Worm (Caenorhabditis elegans) whole organism, L3 larva: Measurements from ENCODE around the gene EEED8.2.

Source experiments
- R02D3.7 ChIP-seq: fragments of 150-350 bp; optimal IDR thresholded peaks from 2 replicates; lab custom pipeline; 2014; ENCODE audit warnings: missing biosample characterization, missing genetic modification characterization
- ama-1 ChIP-seq: fragments of 150-350 bp; optimal IDR thresholded peaks from 2 replicates; lab custom pipeline; 2018
- ceh-28 ChIP-seq: fragments of 150-350 bp; optimal IDR thresholded peaks from 2 replicates; lab custom pipeline; 2014; ENCODE audit warnings: missing biosample characterization, missing genetic modification reagents, missing genetic modification characterization
- daf-12 ChIP-seq: fragments of 150-350 bp; optimal IDR thresholded peaks from 2 replicates; lab custom pipeline; 2014; ENCODE audit warnings: missing biosample characterization, missing genetic modification reagents, missing genetic modification characterization
- egl-27 ChIP-seq: sonication (generic microtip); optimal IDR thresholded peaks from 4 replicates; lab custom pipeline; 2017; ENCODE audit warnings: missing biosample characterization, missing genetic modification reagents, missing genetic modification characterization
- egl-5 ChIP-seq: fragments of 150-350 bp; optimal IDR thresholded peaks from 2 replicates; lab custom pipeline; 2017; ENCODE audit warnings: missing biosample characterization, missing genetic modification reagents, missing genetic modification characterization, inconsistent platforms
- elt-2 ChIP-seq: sonication (generic microtip); optimal IDR thresholded peaks from 2 replicates; lab custom pipeline; 2016; ENCODE audit warnings: missing genetic modification reagents, mild to moderate bottlenecking, missing genetic modification characterization, missing compliant biosample characterization
- elt-3 ChIP-seq, 3 experiments: fragments of 150-350 bp in 1 of 3; sonication (generic microtip) in 2 of 3; optimal IDR thresholded peaks; 2 replicates in 2 of 3; 4 replicates in 1 of 3; lab custom pipeline; 2014 to 2017; ENCODE audit warnings: missing biosample characterization in 3 of 3, missing genetic modification characterization in 3 of 3
- fos-1 ChIP-seq: fragments of 150-350 bp; optimal IDR thresholded peaks from 2 replicates; lab custom pipeline; 2014; ENCODE audit warnings: missing biosample characterization, missing genetic modification characterization
- hmg-11 ChIP-seq: sonication (generic microtip); optimal IDR thresholded peaks from 2 replicates; lab custom pipeline; 2016; ENCODE audit warnings: missing genetic modification characterization, missing compliant biosample characterization
- jun-1 ChIP-seq: fragments of 150-350 bp; optimal IDR thresholded peaks from 2 replicates; lab custom pipeline; 2014; ENCODE audit warnings: missing biosample characterization, missing genetic modification reagents, missing genetic modification characterization
- lin-15B ChIP-seq: fragments of 150-350 bp; optimal IDR thresholded peaks from 2 replicates; lab custom pipeline; 2014; ENCODE audit warnings: missing biosample characterization, missing genetic modification characterization
- lsy-12 ChIP-seq: sonication (generic microtip); optimal IDR thresholded peaks from 2 replicates; lab custom pipeline; 2016; ENCODE audit warnings: mild to moderate bottlenecking, missing genetic modification characterization, missing compliant biosample characterization
- nhr-23 ChIP-seq: fragments of 150-350 bp; optimal IDR thresholded peaks from 2 replicates; lab custom pipeline; 2014; ENCODE audit warnings: missing biosample characterization, missing genetic modification reagents, missing genetic modification characterization
- nhr-237 ChIP-seq: fragments of 150-350 bp; optimal IDR thresholded peaks from 2 replicates; lab custom pipeline; 2014; ENCODE audit warnings: missing biosample characterization, missing genetic modification characterization
- nhr-25 ChIP-seq: sonication (generic microtip); optimal IDR thresholded peaks from 2 replicates; lab custom pipeline; 2017; ENCODE audit warnings: missing biosample characterization, missing genetic modification characterization
- nhr-28 ChIP-seq: fragments of 150-350 bp; optimal IDR thresholded peaks from 2 replicates; lab custom pipeline; 2014; ENCODE audit warnings: missing biosample characterization, missing genetic modification characterization
- nhr-43 ChIP-seq: sonication (generic microtip); optimal IDR thresholded peaks from 2 replicates; lab custom pipeline; 2016; ENCODE audit warnings: mild to moderate bottlenecking, missing genetic modification characterization, missing compliant biosample characterization; ENCODE audit not compliant: poor library complexity, severe bottlenecking
- nhr-67 ChIP-seq: fragments of 150-350 bp; optimal IDR thresholded peaks from 2 replicates; lab custom pipeline; 2014; ENCODE audit warnings: missing biosample characterization, missing genetic modification characterization
- nhr-76 ChIP-seq: fragments of 150-350 bp; sonication (generic microtip); optimal IDR thresholded peaks from 5 replicates; lab custom pipeline; 2014; ENCODE audit warnings: missing biosample characterization, missing genetic modification characterization
- nhr-77 ChIP-seq: fragments of 150-350 bp; optimal IDR thresholded peaks from 2 replicates; lab custom pipeline; 2014; ENCODE audit warnings: missing biosample characterization, missing genetic modification characterization
- pqm-1 ChIP-seq: fragments of 150-350 bp; optimal IDR thresholded peaks from 2 replicates; lab custom pipeline; 2017; ENCODE audit warnings: missing biosample characterization, missing genetic modification characterization, inconsistent platforms
- unc-39 ChIP-seq: sonication (generic microtip); optimal IDR thresholded peaks from 4 replicates; lab custom pipeline; 2017; ENCODE audit warnings: missing biosample characterization, missing genetic modification characterization
- zag-1 ChIP-seq: fragments of 150-350 bp; optimal IDR thresholded peaks from 2 replicates; lab custom pipeline; 2014; ENCODE audit warnings: missing biosample characterization, missing genetic modification characterization
- ztf-11 ChIP-seq: fragments of 150-350 bp; optimal IDR thresholded peaks from 2 replicates; lab custom pipeline; 2014; ENCODE audit warnings: missing biosample characterization, missing genetic modification characterization
- ztf-4 ChIP-seq: fragments of 150-350 bp; optimal IDR thresholded peaks from 2 replicates; lab custom pipeline; 2014; ENCODE audit warnings: missing biosample characterization, missing genetic modification characterization

Gene EEED8.2

ce11 chrII:5449620-5450019, 33.1 kb downstream of the EEED8.2 start:
- TF ChIP-seq nhr-25 (tag; lab: Kevin White, UChicago) (peak; percentile 18), zag-1 (tag; lab: Kevin White, UChicago) (no peak), lin-15B (tag; lab: Kevin White, UChicago) (no peak)

ce11 chrII:5451278-5451677, 34.8 kb downstream of the EEED8.2 start:
- TF ChIP-seq ama-1 (lab: Kevin White, UChicago) (no peak), unc-39 (no peak), elt-3 (tag; optimal IDR thresholded peaks at IDR 0.05; lab: Kevin White, UChicago) (no peak), nhr-67 (tag; lab: Kevin White, UChicago) (no peak), egl-5 (tag; lab: Kevin White, UChicago) (no peak), nhr-28 (tag; lab: Kevin White, UChicago) (no peak), ztf-11 (no peak), nhr-23 (no peak), pqm-1 (tag; lab: Kevin White, UChicago) (no peak), lsy-12 (tag; lab: Kevin White, UChicago) (no peak), nhr-77 (tag; lab: Kevin White, UChicago) (no peak), daf-12 (tag; lab: Kevin White, UChicago) (no peak), ztf-4 (tag; lab: Kevin White, UChicago) (no peak), zag-1 (tag; lab: Kevin White, UChicago) (no peak), nhr-43 (no peak), fos-1 (tag; lab: Kevin White, UChicago) (no peak)

- TF ChIP-seq nhr-23, result peak; percentile 1
- no peak for TF ChIP-seq hmg-11 (tag; lab: Kevin White, UChicago)
Measured at ce11 chrII:5453547-5453946, 37.0 kb downstream of the EEED8.2 start, which contains the start of gene dhs-5. TSS of gene dhs-5 (plus strand) at chrII:5453847.

ce11 chrII:5455650-5456355, 39.3 kb downstream of the EEED8.2 start, which contains the start of gene daz-1:
TSS of gene daz-1 (plus strand) at chrII:5456305.
- TF ChIP-seq nhr-23, result no peak
- no peak for TF ChIP-seq fos-1 (tag; lab: Kevin White, UChicago)
- TF ChIP-seq elt-2 (tag; lab: Kevin White, UChicago), result no peak
- no peak for TF ChIP-seq jun-1 (tag; lab: Kevin White, UChicago)
- no peak for TF ChIP-seq unc-39
- TF ChIP-seq nhr-237, result no peak
- TF ChIP-seq R02D3.7, result no peak
- no peak for TF ChIP-seq nhr-25 (tag; lab: Kevin White, UChicago)

- TF ChIP-seq elt-3 (tag; optimal IDR thresholded peaks at IDR 0.05; lab: Kevin White, UChicago) (peak in 1 of 3 experiments; percentile 16), nhr-76 (tag; lab: Kevin White, UChicago) (no peak), nhr-237 (no peak)
Measured at ce11 chrII:5458683-5459410, 42.3 kb downstream of the EEED8.2 start.

- TF ChIP-seq nhr-25 (tag; lab: Kevin White, UChicago), result peak; percentile 38
- peak in 1 of 3 experiments; percentile 80 for TF ChIP-seq elt-3 (tag; optimal IDR thresholded peaks at IDR 0.05; lab: Kevin White, UChicago)
- no peak for TF ChIP-seq egl-27 (tag; lab: Kevin White, UChicago)
- peak; percentile 12 for TF ChIP-seq nhr-23
Measured at ce11 chrII:5459534-5459933, 43.0 kb downstream of the EEED8.2 start.

- TF ChIP-seq pqm-1 (tag; lab: Kevin White, UChicago), result peak; percentile 22
- no peak for TF ChIP-seq lin-15B (tag; lab: Kevin White, UChicago)
- TF ChIP-seq ceh-28 (tag; lab: Kevin White, UChicago), result peak; percentile 47
Measured at ce11 chrII:5460911-5461310, 44.4 kb downstream of the EEED8.2 start.
